Fruit fly (Drosophila melanogaster): ENCODE results near the gene Vav.

DNA sequence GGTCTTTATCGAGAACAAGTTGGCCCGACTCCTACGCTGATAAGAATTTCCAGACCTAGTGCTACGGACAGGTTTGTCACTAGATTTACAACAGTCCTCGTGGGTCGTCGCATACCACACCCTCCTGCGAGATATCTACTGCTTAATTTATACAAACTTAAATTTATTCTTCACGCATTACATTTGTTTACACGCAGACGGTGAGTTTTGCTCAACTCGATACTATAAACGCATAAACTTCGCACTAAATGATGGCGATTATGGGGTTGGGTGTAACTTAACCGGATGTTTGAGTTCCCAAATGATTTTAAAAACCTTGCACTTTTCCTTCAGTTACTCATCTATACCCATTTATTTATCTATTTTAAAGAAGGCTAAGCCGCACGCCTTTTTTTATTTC is 19.1 kb downstream of the Vav start:
- no peak for TF ChIP-seq CG8478 (optimal IDR thresholded peaks at IDR 0.05)
- no peak for TF ChIP-seq CTCF (optimal IDR thresholded peaks at IDR 0.05)
